Worm (Caenorhabditis elegans): ENCODE data around the gene ZK1290.15.

ce11 chrII:7534934-7535333, 11.6 kb downstream of the ZK1290.15 start, which contains the start of gene ZK1290.13:
- no peak for TF ChIP-seq flt-1 (GFP tag; IDR thresholded peaks at IDR 0.05)
- no peak for TF ChIP-seq ama-1 (optimal IDR thresholded peaks at IDR 0.05)
- TF ChIP-seq scrt-1 (GFP tag; IDR thresholded peaks at IDR 0.05): no peak
- TF ChIP-seq hmg-4 (GFP tag; optimal IDR thresholded peaks at IDR 0.05): no peak
- TF ChIP-seq ceh-36 (tag; optimal IDR thresholded peaks at IDR 0.05): no peak
- TF ChIP-seq pes-1 (GFP tag; IDR thresholded peaks at IDR 0.05): no peak

Measured in whole organism, early embryonic.